Fruit fly (Drosophila melanogaster): ENCODE measurements around the gene CG2211.

The CG2211 gene

dm6 chr3L:1349942-1350923, 15.1 kb upstream of the CG2211 start (continued):
- TF ChIP-seq dsx (GFP tag; optimal IDR thresholded peaks at IDR 0.05; ENCODE audit: poor library complexity, severe bottlenecking), result no peak
- no peak; the same call in 2 of the 3 replicates for TF ChIP-seq CG8119 (GFP tag; IDR thresholded peaks at IDR 0.05)
- peak; percentile 30 for TF ChIP-seq Sox102F (GFP tag; optimal IDR thresholded peaks at IDR 0.05)
- TF ChIP-seq CG15336 (GFP tag; IDR thresholded peaks at IDR 0.05), result no peak
- TF ChIP-seq CG34406 (GFP tag; optimal IDR thresholded peaks at IDR 0.05), result peak; percentile 25
- TF ChIP-seq net (GFP tag; optimal IDR thresholded peaks at IDR 0.05), result peak; percentile 0
- no peak for TF ChIP-seq CG7368 (GFP tag; optimal IDR thresholded peaks at IDR 0.05)
- peak; percentile 51 for TF ChIP-seq CG10631 (GFP tag; optimal IDR thresholded peaks at IDR 0.05)
- no peak for TF ChIP-seq CG6854 (GFP tag; optimal IDR thresholded peaks at IDR 0.05)
- TF ChIP-seq CG3032 (tag; optimal IDR thresholded peaks at IDR 0.05), result peak; percentile 28
- no peak for TF ChIP-seq fd59A (GFP tag; optimal IDR thresholded peaks at IDR 0.05)
- no peak for TF ChIP-seq dac (GFP tag; optimal IDR thresholded peaks at IDR 0.05)
- peak; percentile 47 for TF ChIP-seq esn (GFP tag; optimal IDR thresholded peaks at IDR 0.05)
- no peak for TF ChIP-seq spab (GFP tag; optimal IDR thresholded peaks at IDR 0.05)
- no peak for TF ChIP-seq Blimp-1 (GFP tag; optimal IDR thresholded peaks at IDR 0.05)
- peak; percentile 27 for TF ChIP-seq achi (GFP tag; optimal IDR thresholded peaks at IDR 0.05)
- peak; percentile 40 for TF ChIP-seq cyc (GFP tag; optimal IDR thresholded peaks at IDR 0.05)
- TF ChIP-seq eg (GFP tag; IDR thresholded peaks at IDR 0.05), result peak; percentile 38; the same call in 1 of the 3 replicates
- peak; percentile 45 for TF ChIP-seq CG32006 (GFP tag; optimal IDR thresholded peaks at IDR 0.05)
- no peak for TF ChIP-seq Lpt (GFP tag; optimal IDR thresholded peaks at IDR 0.05)

DNA sequence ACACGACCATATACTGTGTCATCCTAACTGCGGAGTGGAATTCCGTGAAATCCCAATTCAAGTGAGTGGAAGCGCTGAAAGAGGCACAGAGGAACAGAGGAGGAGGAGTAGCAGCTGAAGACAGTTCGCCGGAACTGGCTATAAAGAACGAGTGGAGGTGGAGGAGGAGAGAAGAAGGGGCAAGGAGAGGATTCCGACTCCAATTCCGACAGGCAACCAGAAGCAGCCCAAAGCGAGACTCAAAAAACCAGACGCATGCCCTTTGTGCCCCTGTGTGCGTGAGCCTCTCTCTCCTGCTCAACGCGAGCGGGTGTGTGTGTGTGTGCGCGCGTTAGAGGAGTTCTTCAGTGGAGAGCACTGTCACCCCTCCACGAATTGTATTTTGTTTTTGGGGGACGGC, 14.2 kb upstream of the CG2211 start:
- TF ChIP-seq CG6163 (GFP tag; IDR thresholded peaks at IDR 0.05), result 0 out of 3 replicates have a peak, but pooled peaks have one; percentile 17
- TF ChIP-seq Eip75B (GFP tag; optimal IDR thresholded peaks at IDR 0.05), result no peak
- peak; percentile 25 for TF ChIP-seq svp (GFP tag)
- peak in 1 of 2 experiments; percentile 28 for TF ChIP-seq ss (GFP tag; optimal IDR thresholded peaks at IDR 0.05)
- TF ChIP-seq cyc (GFP tag; optimal IDR thresholded peaks at IDR 0.05), result no peak
- no peak for TF ChIP-seq CG3032 (tag; optimal IDR thresholded peaks at IDR 0.05)
- TF ChIP-seq CG1621 (tag; optimal IDR thresholded peaks at IDR 0.05), result peak; percentile 64

DNA sequence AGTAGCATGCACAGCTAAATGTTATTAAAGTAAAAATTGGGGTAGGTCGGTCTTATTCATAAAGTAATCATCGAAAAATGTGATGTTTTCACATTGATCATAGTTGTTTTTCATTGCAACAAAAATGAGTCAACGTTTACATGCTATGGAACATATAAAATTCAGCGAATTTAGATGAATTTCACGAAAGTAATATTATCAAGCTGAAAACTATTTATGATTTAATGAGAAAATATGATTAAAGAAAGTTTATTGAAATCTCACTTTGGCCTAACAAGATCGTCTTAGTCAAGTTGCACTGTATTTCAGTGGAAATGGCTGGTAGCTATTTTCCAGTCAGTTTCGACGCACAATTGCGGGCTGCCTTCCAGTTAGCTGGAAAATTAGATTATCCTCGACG, 13.8 kb upstream of the CG2211 start:
- TF ChIP-seq Hr4 (GFP tag; optimal IDR thresholded peaks at IDR 0.05) (peak; percentile 16), spab (GFP tag; optimal IDR thresholded peaks at IDR 0.05) (no peak), Eip78C (GFP tag) (peak; percentile 48), CG31627 (GFP tag; optimal IDR thresholded peaks at IDR 0.05) (peak; percentile 0), fd85E (GFP tag; optimal IDR thresholded peaks at IDR 0.05) (no peak), acj6 (GFP tag; optimal IDR thresholded peaks at IDR 0.05) (peak; percentile 26), esn (GFP tag; optimal IDR thresholded peaks at IDR 0.05) (peak; percentile 9), Met (GFP tag; optimal IDR thresholded peaks at IDR 0.05) (peak; percentile 24)

DNA sequence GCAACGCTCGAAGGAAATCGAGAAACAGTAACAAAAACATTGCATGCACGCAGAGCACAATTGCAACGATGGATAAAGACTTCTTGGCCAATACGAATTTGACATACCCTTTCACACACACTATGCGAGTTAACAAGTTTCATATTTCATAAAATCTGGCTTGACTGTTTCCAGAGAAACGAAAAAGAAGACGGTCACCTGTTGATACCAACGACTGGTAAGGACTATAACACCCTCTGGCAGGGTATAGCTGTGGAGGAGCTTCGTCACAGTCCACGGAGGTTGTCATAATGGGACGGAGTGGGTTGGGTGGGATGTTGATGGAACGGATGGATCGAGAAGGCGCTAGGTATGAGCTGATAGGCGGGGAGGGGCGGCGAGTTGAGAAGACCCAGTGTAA, 13.1 kb upstream of the CG2211 start:
- TF ChIP-seq vri (GFP tag; optimal IDR thresholded peaks at IDR 0.05) (peak; percentile 14), CG32006 (GFP tag; optimal IDR thresholded peaks at IDR 0.05) (peak; percentile 88), CG8632 (GFP tag; optimal IDR thresholded peaks at IDR 0.05) (peak; percentile 67), cyc (GFP tag; optimal IDR thresholded peaks at IDR 0.05) (peak; percentile 78), Ets21C (GFP tag; optimal IDR thresholded peaks at IDR 0.05) (peak; percentile 54), Sox15 (GFP tag; optimal IDR thresholded peaks at IDR 0.05) (peak; percentile 71), Eip93F (GFP tag; optimal IDR thresholded peaks at IDR 0.05) (peak; percentile 36), CG11294 (GFP tag; IDR thresholded peaks at IDR 0.05) (peak; percentile 63), fd59A (GFP tag; optimal IDR thresholded peaks at IDR 0.05) (peak; percentile 73), CG6792 (GFP tag; optimal IDR thresholded peaks at IDR 0.05) (peak; percentile 73), OdsH (GFP tag; optimal IDR thresholded peaks at IDR 0.05) (peak; percentile 85), dsx (GFP tag; optimal IDR thresholded peaks at IDR 0.05; ENCODE audit: poor library complexity, severe bottlenecking) (peak; percentile 70), CG4318 (GFP tag; optimal IDR thresholded peaks at IDR 0.05) (no peak), CG6808 (GFP tag; optimal IDR thresholded peaks at IDR 0.05) (peak; percentile 63), esn (GFP tag; optimal IDR thresholded peaks at IDR 0.05) (peak; percentile 69), eg (GFP tag; IDR thresholded peaks at IDR 0.05) (peak; percentile 85), Hr38 (GFP tag; optimal IDR thresholded peaks at IDR 0.05) (no peak), achi (GFP tag; optimal IDR thresholded peaks at IDR 0.05) (peak; percentile 73), CG6854 (GFP tag; optimal IDR thresholded peaks at IDR 0.05) (peak; percentile 31), spab (GFP tag; optimal IDR thresholded peaks at IDR 0.05) (peak; percentile 48), dac (GFP tag; optimal IDR thresholded peaks at IDR 0.05) (peak; percentile 74), Blimp-1 (GFP tag; optimal IDR thresholded peaks at IDR 0.05) (no peak), CG8319 (GFP tag; optimal IDR thresholded peaks at IDR 0.05) (peak; percentile 69)

Data from whole organism, prepupa.